Fruit fly (Drosophila melanogaster) whole organism, embryonic: Measurements from ENCODE around the gene CG32462.

ENCODE experiments used
- Bgb ChIP-seq: fragments of 200-800 bp; sonication (Bioruptor generic); IDR thresholded peaks from 2 replicates; pipeline ENCODE4 v1.3.6; 2022; ENCODE audit warnings: missing biosample characterization, missing genetic modification characterization; ENCODE audit not compliant: partially characterized antibody
- CG10979 ChIP-seq: fragments of 200-800 bp; sonication (Bioruptor generic); optimal IDR thresholded peaks from 2 replicates; lab custom pipeline; 2018; ENCODE audit warnings: missing biosample characterization, mild to moderate bottlenecking, missing genetic modification characterization, moderate library complexity
- CG14667 ChIP-seq: fragments of 200-800 bp; sonication (Bioruptor generic); IDR thresholded peaks from 2 replicates; pipeline ENCODE4 v1.3.6; 2022; ENCODE audit warnings: missing biosample characterization, missing genetic modification characterization
- CG14710 ChIP-seq: fragments of 200-800 bp; sonication (Bioruptor generic); optimal IDR thresholded peaks from 3 replicates; lab custom pipeline; 2019; ENCODE audit warnings: missing biosample characterization, mild to moderate bottlenecking, missing genetic modification characterization, moderate library complexity
- CG1603 ChIP-seq: fragments of 200-800 bp; sonication (Bioruptor generic); optimal IDR thresholded peaks from 2 replicates; lab custom pipeline; 2019; ENCODE audit warnings: missing biosample characterization, mild to moderate bottlenecking, missing genetic modification characterization, moderate library complexity
- CG16863 ChIP-seq: fragments of 200-800 bp; sonication (Bioruptor generic); optimal IDR thresholded peaks from 3 replicates; lab custom pipeline; 2016; ENCODE audit warnings: missing biosample characterization, missing genetic modification characterization
- CG17568 ChIP-seq: fragments of 200-800 bp; sonication (Bioruptor generic); optimal IDR thresholded peaks from 2 replicates; lab custom pipeline; 2018; ENCODE audit warnings: missing biosample characterization, mild to moderate bottlenecking, missing genetic modification characterization, moderate library complexity
- CG18619 ChIP-seq: fragments of 200-800 bp; sonication (Bioruptor generic); optimal IDR thresholded peaks from 3 replicates; lab custom pipeline; 2017; ENCODE audit warnings: missing biosample characterization, mild to moderate bottlenecking, missing genetic modification characterization
- CG2202 ChIP-seq: fragments of 200-800 bp; sonication (Bioruptor generic); optimal IDR thresholded peaks from 2 replicates; lab custom pipeline; 2018; ENCODE audit warnings: missing biosample characterization, mild to moderate bottlenecking, missing genetic modification characterization
- CG2889 ChIP-seq: fragments of 200-800 bp; sonication (Bioruptor generic); IDR thresholded peaks from 3 replicates; pipeline ENCODE4 v1.3.6; 2022; ENCODE audit warnings: missing biosample characterization, missing genetic modification characterization
- CG3281 ChIP-seq: fragments of 200-800 bp; sonication (Bioruptor generic); optimal IDR thresholded peaks from 3 replicates; lab custom pipeline; 2017; ENCODE audit warnings: missing biosample characterization, mild to moderate bottlenecking, missing genetic modification characterization
- CG3847 ChIP-seq: fragments of 200-800 bp; sonication (Bioruptor generic); IDR thresholded peaks from 2 replicates; pipeline ENCODE4 v1.3.6; 2022; ENCODE audit warnings: missing biosample characterization, missing genetic modification characterization
- CG6854 ChIP-seq: fragments of 200-800 bp; sonication (Bioruptor generic); optimal IDR thresholded peaks from 3 replicates; lab custom pipeline; 2017; ENCODE audit warnings: missing biosample characterization, mild to moderate bottlenecking, missing genetic modification characterization
- CG8089 ChIP-seq: fragments of 200-800 bp; sonication (Bioruptor generic); optimal IDR thresholded peaks from 3 replicates; lab custom pipeline; 2016; ENCODE audit warnings: missing biosample characterization, missing genetic modification characterization
- CG8765 ChIP-seq: fragments of 200-800 bp; sonication (Bioruptor generic); IDR thresholded peaks from 2 replicates; pipeline ENCODE4 v1.3.6; 2022; ENCODE audit warnings: missing biosample characterization, missing genetic modification characterization
- CG8924 ChIP-seq: fragments of 200-800 bp; optimal IDR thresholded peaks from 3 replicates; lab custom pipeline; 2019; ENCODE audit warnings: missing biosample characterization, mild to moderate bottlenecking, missing genetic modification characterization, moderate library complexity
- CHES-1-like ChIP-seq: fragments of 200-800 bp; sonication (Bioruptor generic); optimal IDR thresholded peaks from 2 replicates; lab custom pipeline; 2016; ENCODE audit warnings: missing biosample characterization, missing genetic modification characterization
- CTCF ChIP-seq: fragments of 200-800 bp; sonication (Bioruptor generic); optimal IDR thresholded peaks from 2 replicates; lab custom pipeline; 2017; ENCODE audit warnings: missing biosample characterization, mild to moderate bottlenecking, missing genetic modification characterization, moderate library complexity
- CoRest ChIP-seq: fragments of 200-800 bp; sonication (Bioruptor generic); optimal IDR thresholded peaks from 3 replicates; lab custom pipeline; 2018; ENCODE audit warnings: missing biosample characterization, mild to moderate bottlenecking, missing genetic modification characterization, moderate library complexity
- Drgx ChIP-seq: fragments of 200-800 bp; sonication (Bioruptor generic); IDR thresholded peaks from 2 replicates; pipeline ENCODE4 v1.3.6; 2022; ENCODE audit warnings: missing biosample characterization, missing genetic modification characterization
- Eip74EF ChIP-seq, 2 experiments: fragments of 200-800 bp in 1 of 2; fragments of >200 bp in 1 of 2; sonication (Bioruptor generic) in 1 of 2; optimal IDR thresholded peaks; 2 replicates each; lab custom pipeline; 2017 to 2019; ENCODE audit warnings: missing biosample characterization in 2 of 2, missing genetic modification characterization in 2 of 2, mild to moderate bottlenecking in 1 of 2, moderate library complexity in 1 of 2
- Elba2 ChIP-seq: fragments of 200-800 bp; sonication (Bioruptor generic); optimal IDR thresholded peaks from 3 replicates; lab custom pipeline; 2016; ENCODE audit warnings: missing biosample characterization, missing genetic modification characterization
- Fer2 ChIP-seq: fragments of 200-800 bp; sonication (Bioruptor generic); optimal IDR thresholded peaks from 2 replicates; lab custom pipeline; 2018; ENCODE audit warnings: missing biosample characterization, mild to moderate bottlenecking, missing genetic modification characterization, moderate library complexity
- HLHmδ ChIP-seq: fragments of 200-800 bp; sonication (Bioruptor generic); optimal IDR thresholded peaks from 2 replicates; lab custom pipeline; 2018; ENCODE audit warnings: missing biosample characterization, mild to moderate bottlenecking, missing genetic modification characterization, moderate library complexity
- Lhr ChIP-seq: fragments of 200-800 bp; sonication (Bioruptor generic); optimal IDR thresholded peaks from 3 replicates; lab custom pipeline; 2017; ENCODE audit warnings: mild to moderate bottlenecking, missing biosample characterization, missing genetic modification reagents, missing genetic modification characterization
- NfI ChIP-seq: fragments of 200-800 bp; sonication (Bioruptor generic); optimal IDR thresholded peaks from 3 replicates; lab custom pipeline; 2018; ENCODE audit warnings: missing biosample characterization, mild to moderate bottlenecking, missing genetic modification characterization, moderate library complexity
- Oli ChIP-seq: fragments of 200-800 bp; sonication (Bioruptor generic); optimal IDR thresholded peaks from 2 replicates; lab custom pipeline; 2018; ENCODE audit warnings: missing biosample characterization, mild to moderate bottlenecking, missing genetic modification characterization, moderate library complexity
- Poxn ChIP-seq: fragments of 200-800 bp; sonication (Bioruptor generic); IDR thresholded peaks from 2 replicates; pipeline ENCODE4 v1.3.6; 2022; ENCODE audit warnings: missing biosample characterization, missing genetic modification characterization
- Sox102F ChIP-seq: fragments of 200-800 bp; sonication (Bioruptor generic); optimal IDR thresholded peaks from 2 replicates; lab custom pipeline; 2018; ENCODE audit warnings: missing biosample characterization, mild to moderate bottlenecking, missing genetic modification characterization, moderate library complexity
- TFAM ChIP-seq: fragments of 200-800 bp; sonication (Bioruptor generic); optimal IDR thresholded peaks from 2 replicates; lab custom pipeline; 2017; ENCODE audit warnings: missing biosample characterization, missing genetic modification characterization, inconsistent platforms
- ab ChIP-seq: fragments of 200-800 bp; sonication (Bioruptor generic); optimal IDR thresholded peaks from 2 replicates; lab custom pipeline; 2016; ENCODE audit warnings: missing biosample characterization, missing genetic modification characterization
- amos ChIP-seq: fragments of 200-800 bp; sonication (Bioruptor generic); IDR thresholded peaks from 2 replicates; pipeline ENCODE4 v1.3.6; 2022; ENCODE audit warnings: missing biosample characterization, missing genetic modification characterization; ENCODE audit not compliant: partially characterized antibody
- bowl ChIP-seq: fragments of 200-800 bp; sonication (Bioruptor generic); IDR thresholded peaks from 2 replicates; pipeline ENCODE4 v1.3.6; 2022; ENCODE audit warnings: missing biosample characterization, missing genetic modification characterization
- crc ChIP-seq: fragments of 200-800 bp; sonication (Bioruptor generic); optimal IDR thresholded peaks from 2 replicates; lab custom pipeline; 2016; ENCODE audit warnings: missing biosample characterization, missing genetic modification characterization
- eyg ChIP-seq: fragments of 200-800 bp; sonication (Bioruptor generic); optimal IDR thresholded peaks from 3 replicates; lab custom pipeline; 2016; ENCODE audit warnings: missing biosample characterization, missing genetic modification characterization
- ftz-f1 ChIP-seq: fragments of 200-800 bp; sonication (Bioruptor generic); optimal IDR thresholded peaks from 2 replicates; lab custom pipeline; 2016; ENCODE audit warnings: missing biosample characterization, missing genetic modification characterization
- grn ChIP-seq: fragments of 200-800 bp; sonication (Bioruptor generic); optimal IDR thresholded peaks from 3 replicates; lab custom pipeline; 2017; ENCODE audit warnings: missing biosample characterization, missing genetic modification characterization
- gsb ChIP-seq: fragments of 200-800 bp; sonication (Bioruptor generic); IDR thresholded peaks from 2 replicates; pipeline ENCODE4 v1.3.6; 2022; ENCODE audit warnings: missing biosample characterization, missing genetic modification characterization
- gsb-n ChIP-seq: fragments of 200-800 bp; sonication (Bioruptor generic); optimal IDR thresholded peaks from 3 replicates; lab custom pipeline; 2018; ENCODE audit warnings: missing biosample characterization, mild to moderate bottlenecking, missing genetic modification characterization
- hkb ChIP-seq, 2 experiments: fragments of 200-800 bp in 1 of 2; fragments of >200 bp in 1 of 2; sonication (Bioruptor generic) in 1 of 2; IDR thresholded peaks in 1 of 2; optimal IDR thresholded peaks in 1 of 2; 2 replicates each; pipeline versions ENCODE4 v1.3.6 to Lab custom; 2017 to 2022; ENCODE audit warnings: missing biosample characterization in 1 of 2, missing genetic modification characterization in 1 of 2
- nau ChIP-seq: fragments of 200-800 bp; sonication (Bioruptor generic); optimal IDR thresholded peaks from 3 replicates; lab custom pipeline; 2017; ENCODE audit warnings: missing biosample characterization, mild to moderate bottlenecking, missing genetic modification characterization, missing genetic modification reagents
- pita ChIP-seq: fragments of 200-800 bp; sonication (Bioruptor generic); optimal IDR thresholded peaks from 2 replicates; lab custom pipeline; 2017; ENCODE audit warnings: missing biosample characterization, mild to moderate bottlenecking, missing genetic modification characterization
- psq ChIP-seq: fragments of 200-800 bp; sonication (Bioruptor generic); optimal IDR thresholded peaks from 2 replicates; lab custom pipeline; 2017; ENCODE audit warnings: missing biosample characterization, missing genetic modification characterization
- sd ChIP-seq: fragments of 200-800 bp; sonication (Bioruptor generic); optimal IDR thresholded peaks from 3 replicates; lab custom pipeline; 2018; ENCODE audit warnings: missing biosample characterization, mild to moderate bottlenecking, missing genetic modification characterization, moderate library complexity
- slbo ChIP-seq: fragments of 200-800 bp; sonication (Bioruptor generic); IDR thresholded peaks from 2 replicates; pipeline ENCODE4 v1.3.6; 2022; ENCODE audit warnings: missing biosample characterization, missing genetic modification characterization
- toy ChIP-seq: fragments of 200-800 bp; sonication (Bioruptor generic); IDR thresholded peaks from 2 replicates; pipeline ENCODE4 v1.3.6; 2022; ENCODE audit warnings: missing biosample characterization, missing genetic modification characterization
- usp ChIP-seq: fragments of >200 bp; optimal IDR thresholded peaks from 2 replicates; lab custom pipeline; 2017; ENCODE audit warnings: missing biosample characterization, missing genetic modification characterization
- zen2 ChIP-seq: fragments of 200-800 bp; sonication (Bioruptor generic); IDR thresholded peaks from 3 replicates; pipeline ENCODE4 v1.3.6; 2022; ENCODE audit warnings: missing biosample characterization, missing genetic modification characterization; ENCODE audit not compliant: partially characterized antibody
- zf30C ChIP-seq: fragments of 200-800 bp; sonication (Bioruptor generic); optimal IDR thresholded peaks from 3 replicates; lab custom pipeline; 2018; ENCODE audit warnings: missing biosample characterization, mild to moderate bottlenecking, missing genetic modification characterization
- zfh2 ChIP-seq: fragments of 200-800 bp; sonication (Bioruptor generic); optimal IDR thresholded peaks from 2 replicates; lab custom pipeline; 2016; ENCODE audit warnings: missing biosample characterization, missing genetic modification characterization

The CG32462 gene

DNA sequence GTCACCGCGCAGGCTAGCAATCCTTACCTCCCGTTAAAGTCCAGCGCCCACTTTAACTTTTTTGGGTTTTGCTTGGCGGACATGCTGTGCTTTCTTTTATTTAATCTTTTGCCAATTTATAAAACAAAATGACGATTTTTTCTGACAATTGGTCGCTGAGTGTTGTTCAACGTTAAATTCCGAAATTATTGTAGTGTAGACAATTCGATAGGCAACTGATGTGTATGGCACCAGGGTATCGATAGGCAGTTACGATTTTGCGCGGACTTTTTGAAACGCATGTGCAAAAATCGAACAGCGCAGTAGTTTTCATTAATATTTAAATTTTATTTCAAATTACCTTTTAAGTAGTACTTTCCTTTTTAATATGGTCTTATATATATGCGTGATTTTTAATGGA lies 14.8 kb upstream of the CG32462 start, which contains the start of gene EMC4 (continued):
- no peak for TF ChIP-seq CG2202 (tag; lab: Kevin White, UChicago)
- no peak for TF ChIP-seq Oli (tag; lab: Kevin White, UChicago)
- peak; percentile 28 for TF ChIP-seq CG10979 (tag; lab: Kevin White, UChicago)
- TF ChIP-seq gsb-n (tag; lab: Kevin White, UChicago): peak; percentile 11
- no peak for TF ChIP-seq gsb
- TF ChIP-seq CG14667: no peak
- peak; percentile 34 for TF ChIP-seq CoRest (tag; lab: Kevin White, UChicago)
- no peak for TF ChIP-seq HLHmδ (GFP tag; lab: Kevin White, UChicago)
- TF ChIP-seq CG6854 (GFP tag; lab: Kevin White, UChicago): peak; percentile 4
- TF ChIP-seq, all 482 proteins: peak for 212

- TF ChIP-seq CG14710 (tag; lab: Kevin White, UChicago) (peak; percentile 17), CG8765 (GFP tag; lab: Robert Waterston, UW) (no peak), amos (GFP tag; lab: Robert Waterston, UW) (no peak), crc (GFP tag; lab: Kevin White, UChicago) (no peak), CTCF (GFP tag; lab: Kevin White, UChicago) (no peak), grn (GFP tag; lab: Kevin White, UChicago) (no peak), CG3281 (peak; percentile 76), ab (GFP tag; lab: Kevin White, UChicago) (no peak), Fer2 (tag; lab: Kevin White, UChicago) (peak; percentile 5), Poxn (GFP tag; lab: Robert Waterston, UW) (no peak), CG18619 (GFP tag; lab: Kevin White, UChicago) (peak; percentile 73), Eip74EF (GFP tag; optimal IDR thresholded peaks at IDR 0.05; lab: Kevin White, UChicago) (peak in 1 of 2 experiments; percentile 71), pita (GFP tag; lab: Kevin White, UChicago) (no peak), NfI (peak; percentile 68), eyg (no peak), sd (peak; percentile 56), zen2 (GFP tag; lab: Robert Waterston, UW) (no peak), CG16863 (GFP tag; lab: Kevin White, UChicago) (peak; percentile 27), ftz-f1 (GFP tag; lab: Kevin White, UChicago) (no peak), CG3847 (GFP tag; lab: Robert Waterston, UW) (peak; percentile 70), zf30C (no peak), CG8924 (tag; lab: Kevin White, UChicago) (peak; percentile 78), Bgb (GFP tag; lab: Robert Waterston, UW) (no peak; the same call in none of the 2 replicates), Lhr (no peak), CG8089 (GFP tag; lab: Kevin White, UChicago) (no peak), CG17568 (GFP tag; lab: Kevin White, UChicago) (peak; percentile 61), Sox102F (GFP tag; lab: Kevin White, UChicago) (peak; percentile 85), CG10979 (tag; lab: Kevin White, UChicago) (peak; percentile 33), TFAM (no peak), CG1603 (tag; lab: Kevin White, UChicago) (no peak), CG2889 (GFP tag; lab: Robert Waterston, UW) (peak; percentile 72; the same call in 1 of the 3 replicates), bowl (GFP tag; lab: Robert Waterston, UW) (no peak), nau (GFP tag; lab: Kevin White, UChicago) (no peak), Elba2 (no peak), toy (GFP tag; lab: Robert Waterston, UW) (no peak), Drgx (peak; percentile 77), hkb (optimal IDR thresholded peaks at IDR 0.05; lab: Kevin White, UChicago) (no peak), hkb (GFP tag; IDR thresholded peaks at IDR 0.05; lab: Robert Waterston, UW) (peak; percentile 84), zfh2 (GFP tag; lab: Kevin White, UChicago) (no peak), CHES-1-like (GFP tag; lab: Kevin White, UChicago) (no peak), psq (GFP tag; lab: Kevin White, UChicago) (peak; percentile 11), usp (GFP tag; lab: Kevin White, UChicago) (no peak), slbo (GFP tag; lab: Robert Waterston, UW) (peak; percentile 71)
Measured at dm6 chr3L:22865061-22865418, 11.7 kb upstream of the CG32462 start.
